Fruit fly (Drosophila melanogaster) whole organism, wandering third instar larva: ENCODE data around the gene pn.

Source experiments
- Abd-B ChIP-seq: fragments of >200 bp; optimal IDR thresholded peaks from 2 replicates; lab custom pipeline; 2017; ENCODE audit warnings: missing biosample characterization, missing genetic modification characterization
- GATAd ChIP-seq: sonication (Bioruptor generic); optimal IDR thresholded peaks from 2 replicates; lab custom pipeline; 2016; ENCODE audit warnings: missing biosample characterization, missing genetic modification characterization

dm6 chrX:2218455-2218854 is 37.4 kb downstream of the pn start:
- no peak for TF ChIP-seq Abd-B
- no peak for TF ChIP-seq GATAd
